Fruit fly (Drosophila melanogaster) whole organism, embryonic: ENCODE data around the gene LysRS.
A peak's percentile ranks its signal among the peaks of the same experiment; 100 is the strongest.

Experiments
- Abd-B ChIP-seq: fragments of 200-800 bp; sonication (Bioruptor generic); optimal IDR thresholded peaks from 2 replicates; lab custom pipeline; 2018; ENCODE audit warnings: missing biosample characterization, mild to moderate bottlenecking, missing genetic modification characterization, moderate library complexity
- CG10267 ChIP-seq: fragments of 200-800 bp; sonication (Bioruptor generic); optimal IDR thresholded peaks from 2 replicates; lab custom pipeline; 2018; ENCODE audit warnings: missing biosample characterization, mild to moderate bottlenecking, missing genetic modification characterization, moderate library complexity
- CG11398 ChIP-seq: fragments of 200-800 bp; sonication (Bioruptor generic); optimal IDR thresholded peaks from 2 replicates; lab custom pipeline; 2016; ENCODE audit warnings: missing biosample characterization, missing genetic modification characterization
- CG12391 ChIP-seq: fragments of 200-800 bp; sonication (Bioruptor generic); optimal IDR thresholded peaks from 3 replicates; lab custom pipeline; 2018; ENCODE audit warnings: missing biosample characterization, mild to moderate bottlenecking, missing genetic modification characterization, moderate library complexity
- CG14667 ChIP-seq: fragments of 200-800 bp; sonication (Bioruptor generic); IDR thresholded peaks from 2 replicates; pipeline ENCODE4 v1.3.6; 2022; ENCODE audit warnings: missing biosample characterization, missing genetic modification characterization
- CG15696 ChIP-seq: fragments of 200-800 bp; sonication (Bioruptor generic); optimal IDR thresholded peaks from 2 replicates; lab custom pipeline; 2019; ENCODE audit warnings: missing biosample characterization, mild to moderate bottlenecking, missing genetic modification characterization, moderate library complexity
- CG17186 ChIP-seq: fragments of 200-800 bp; sonication (Bioruptor generic); optimal IDR thresholded peaks from 3 replicates; lab custom pipeline; 2017; ENCODE audit warnings: missing biosample characterization, missing genetic modification reagents, missing genetic modification characterization
- CG17359 ChIP-seq: fragments of 200-800 bp; sonication (Bioruptor generic); optimal IDR thresholded peaks from 3 replicates; lab custom pipeline; 2018; ENCODE audit warnings: missing biosample characterization, mild to moderate bottlenecking, missing genetic modification characterization, moderate library complexity
- CG17612 ChIP-seq: fragments of 200-800 bp; sonication (Bioruptor generic); IDR thresholded peaks from 2 replicates; pipeline ENCODE4 v1.3.6; 2022; ENCODE audit warnings: missing biosample characterization, missing genetic modification characterization
- CG18619 ChIP-seq: fragments of 200-800 bp; sonication (Bioruptor generic); optimal IDR thresholded peaks from 3 replicates; lab custom pipeline; 2017; ENCODE audit warnings: missing biosample characterization, mild to moderate bottlenecking, missing genetic modification characterization
- CG4282 ChIP-seq: fragments of 200-800 bp; sonication (Bioruptor generic); optimal IDR thresholded peaks from 2 replicates; lab custom pipeline; 2016; ENCODE audit warnings: missing biosample characterization, missing genetic modification characterization
- CG6654 ChIP-seq: fragments of 200-800 bp; sonication (Bioruptor generic); optimal IDR thresholded peaks from 2 replicates; lab custom pipeline; 2017; ENCODE audit warnings: missing biosample characterization, mild to moderate bottlenecking, missing genetic modification characterization
- CG6765 ChIP-seq: fragments of 200-800 bp; sonication (Bioruptor generic); optimal IDR thresholded peaks from 3 replicates; lab custom pipeline; 2017; ENCODE audit warnings: missing biosample characterization, mild to moderate bottlenecking, missing genetic modification characterization
- CG7271 ChIP-seq: fragments of 200-800 bp; sonication (Bioruptor generic); optimal IDR thresholded peaks from 2 replicates; lab custom pipeline; 2018; ENCODE audit warnings: missing biosample characterization, mild to moderate bottlenecking, missing genetic modification characterization, moderate library complexity
- CG8290 ChIP-seq, 3 experiments: fragments of 200-800 bp; sonication (Bioruptor generic); optimal IDR thresholded peaks; 2 replicates each; lab custom pipeline; 2016 to 2019; ENCODE audit warnings: missing biosample characterization in 3 of 3, missing genetic modification characterization in 3 of 3, mild to moderate bottlenecking in 2 of 3, moderate library complexity in 1 of 3
- CG8765 ChIP-seq: fragments of 200-800 bp; sonication (Bioruptor generic); IDR thresholded peaks from 2 replicates; pipeline ENCODE4 v1.3.6; 2022; ENCODE audit warnings: missing biosample characterization, missing genetic modification characterization
- CG8944 ChIP-seq: fragments of 200-800 bp; sonication (Bioruptor generic); optimal IDR thresholded peaks from 3 replicates; lab custom pipeline; 2016; ENCODE audit warnings: missing biosample characterization, missing genetic modification characterization
- CHES-1-like ChIP-seq: fragments of 200-800 bp; sonication (Bioruptor generic); optimal IDR thresholded peaks from 2 replicates; lab custom pipeline; 2016; ENCODE audit warnings: missing biosample characterization, missing genetic modification characterization
- D19A ChIP-seq: fragments of 200-800 bp; optimal IDR thresholded peaks from 3 replicates; lab custom pipeline; 2019; ENCODE audit warnings: missing biosample characterization, mild to moderate bottlenecking, missing genetic modification characterization, moderate library complexity
- E2f2 ChIP-seq: fragments of 200-800 bp; sonication (Bioruptor generic); IDR thresholded peaks from 2 replicates; pipeline ENCODE4 v1.3.6; 2022; ENCODE audit warnings: missing biosample characterization, missing genetic modification characterization
- HmgD ChIP-seq: fragments of 200-800 bp; sonication (Bioruptor generic); optimal IDR thresholded peaks from 3 replicates; lab custom pipeline; 2016; ENCODE audit warnings: missing biosample characterization, missing genetic modification characterization
- Hmr ChIP-seq: fragments of 200-800 bp; sonication (Bioruptor generic); optimal IDR thresholded peaks from 3 replicates; lab custom pipeline; 2017; ENCODE audit warnings: mild to moderate bottlenecking, missing biosample characterization, missing genetic modification reagents, missing genetic modification characterization
- Hmx ChIP-seq: fragments of 200-800 bp; sonication (Bioruptor generic); optimal IDR thresholded peaks from 2 replicates; lab custom pipeline; 2016; ENCODE audit warnings: missing biosample characterization, missing genetic modification characterization
- Kr ChIP-seq: fragments of 200-800 bp; sonication (Bioruptor generic); optimal IDR thresholded peaks from 2 replicates; lab custom pipeline; 2017; ENCODE audit warnings: missing biosample characterization, mild to moderate bottlenecking, missing genetic modification characterization
- Myb ChIP-seq: fragments of 200-800 bp; sonication (Bioruptor generic); optimal IDR thresholded peaks from 2 replicates; lab custom pipeline; 2016; ENCODE audit warnings: missing biosample characterization, missing genetic modification characterization
- NC2β ChIP-seq: fragments of 200-800 bp; sonication (Bioruptor generic); optimal IDR thresholded peaks from 2 replicates; lab custom pipeline; 2016; ENCODE audit warnings: missing biosample characterization, missing genetic modification characterization
- Ptx1 ChIP-seq: fragments of 200-800 bp; sonication (Bioruptor generic); IDR thresholded peaks from 2 replicates; pipeline ENCODE4 v1.3.6; 2022; ENCODE audit warnings: missing biosample characterization, missing genetic modification characterization
- Scr ChIP-seq: fragments of 200-800 bp; sonication (Bioruptor generic); IDR thresholded peaks from 2 replicates; pipeline ENCODE4 v1.3.6; 2022; ENCODE audit warnings: missing biosample characterization, missing genetic modification characterization; ENCODE audit not compliant: partially characterized antibody
- Taf1 ChIP-seq: fragments of 200-800 bp; sonication (Bioruptor generic); IDR thresholded peaks from 2 replicates; pipeline ENCODE4 v1.3.6; 2022; ENCODE audit warnings: missing biosample characterization, missing genetic modification characterization
- ash1 ChIP-seq: fragments of 200-800 bp; sonication (Bioruptor generic); optimal IDR thresholded peaks from 2 replicates; lab custom pipeline; 2018; ENCODE audit warnings: missing biosample characterization, mild to moderate bottlenecking, missing genetic modification characterization
- br ChIP-seq: fragments of >200 bp; optimal IDR thresholded peaks from 2 replicates; lab custom pipeline; 2017
- cas ChIP-seq: fragments of 200-800 bp; sonication (Bioruptor generic); IDR thresholded peaks from 2 replicates; pipeline ENCODE4 v1.3.6; 2022; ENCODE audit warnings: missing biosample characterization, missing genetic modification characterization
- chm ChIP-seq: fragments of 200-800 bp; sonication (Bioruptor generic); IDR thresholded peaks from 2 replicates; pipeline ENCODE4 v1.3.6; 2022; ENCODE audit warnings: missing biosample characterization, missing genetic modification characterization
- gcm2 ChIP-seq: fragments of 200-800 bp; sonication (Bioruptor generic); optimal IDR thresholded peaks from 2 replicates; lab custom pipeline; 2016; ENCODE audit warnings: missing biosample characterization, missing genetic modification characterization
- grn ChIP-seq: fragments of 200-800 bp; sonication (Bioruptor generic); optimal IDR thresholded peaks from 3 replicates; lab custom pipeline; 2017; ENCODE audit warnings: missing biosample characterization, missing genetic modification characterization
- gro ChIP-seq: fragments of 200-800 bp; sonication (Bioruptor generic); optimal IDR thresholded peaks from 2 replicates; lab custom pipeline; 2016; ENCODE audit warnings: missing biosample characterization, missing genetic modification characterization
- ham ChIP-seq: fragments of 200-800 bp; sonication (Bioruptor generic); IDR thresholded peaks from 2 replicates; pipeline ENCODE4 v1.3.6; 2022; ENCODE audit warnings: missing biosample characterization, missing genetic modification characterization
- her ChIP-seq: fragments of 200-800 bp; sonication (Bioruptor generic); optimal IDR thresholded peaks from 2 replicates; lab custom pipeline; 2016; ENCODE audit warnings: missing biosample characterization, missing genetic modification characterization
- jing ChIP-seq: fragments of 200-800 bp; sonication (Bioruptor generic); optimal IDR thresholded peaks from 2 replicates; lab custom pipeline; 2018; ENCODE audit warnings: missing biosample characterization, mild to moderate bottlenecking, missing genetic modification characterization
- jumu ChIP-seq: fragments of 200-800 bp; sonication (Bioruptor generic); optimal IDR thresholded peaks from 3 replicates; lab custom pipeline; 2016; ENCODE audit warnings: missing biosample characterization, missing genetic modification characterization
- lbe ChIP-seq: fragments of 200-800 bp; sonication (Bioruptor generic); optimal IDR thresholded peaks from 2 replicates; lab custom pipeline; 2016; ENCODE audit warnings: missing biosample characterization, mild to moderate bottlenecking, missing genetic modification characterization
- nerfin-1 ChIP-seq: fragments of 200-800 bp; sonication (Bioruptor generic); optimal IDR thresholded peaks from 3 replicates; lab custom pipeline; 2019; ENCODE audit warnings: missing biosample characterization, mild to moderate bottlenecking, missing genetic modification characterization, moderate library complexity
- rib ChIP-seq: fragments of 200-800 bp; sonication (Bioruptor generic); IDR thresholded peaks from 2 replicates; pipeline ENCODE4 v1.3.6; 2022; ENCODE audit warnings: missing biosample characterization, missing genetic modification characterization
- sima ChIP-seq: fragments of 200-800 bp; sonication (Bioruptor generic); optimal IDR thresholded peaks from 2 replicates; lab custom pipeline; 2016; ENCODE audit warnings: missing biosample characterization, missing genetic modification characterization
- slou ChIP-seq: fragments of 200-800 bp; sonication (Bioruptor generic); optimal IDR thresholded peaks from 3 replicates; lab custom pipeline; 2016; ENCODE audit warnings: missing biosample characterization, missing genetic modification characterization
- sr ChIP-seq: fragments of 200-800 bp; sonication (Bioruptor generic); IDR thresholded peaks from 3 replicates; pipeline ENCODE4 v1.3.6; 2022; ENCODE audit warnings: missing biosample characterization, missing genetic modification characterization
- tna ChIP-seq: fragments of 200-800 bp; sonication (Bioruptor generic); IDR thresholded peaks from 2 replicates; pipeline ENCODE4 v1.3.6; 2022; ENCODE audit warnings: missing biosample characterization, missing genetic modification characterization; ENCODE audit not compliant: partially characterized antibody
- ttk ChIP-seq: fragments of 200-800 bp; sonication (Bioruptor generic); IDR thresholded peaks from 2 replicates; pipeline ENCODE4 v2.1.2; 2022; ENCODE audit warnings: missing biosample characterization, missing genetic modification characterization
- vvl ChIP-seq: fragments of 200-800 bp; sonication (Bioruptor generic); IDR thresholded peaks from 2 replicates; pipeline ENCODE4 v1.3.6; 2022; ENCODE audit warnings: missing biosample characterization, missing genetic modification characterization
- zfh2 ChIP-seq: fragments of 200-800 bp; sonication (Bioruptor generic); optimal IDR thresholded peaks from 2 replicates; lab custom pipeline; 2016; ENCODE audit warnings: missing biosample characterization, missing genetic modification characterization

Gene LysRS

DNA sequence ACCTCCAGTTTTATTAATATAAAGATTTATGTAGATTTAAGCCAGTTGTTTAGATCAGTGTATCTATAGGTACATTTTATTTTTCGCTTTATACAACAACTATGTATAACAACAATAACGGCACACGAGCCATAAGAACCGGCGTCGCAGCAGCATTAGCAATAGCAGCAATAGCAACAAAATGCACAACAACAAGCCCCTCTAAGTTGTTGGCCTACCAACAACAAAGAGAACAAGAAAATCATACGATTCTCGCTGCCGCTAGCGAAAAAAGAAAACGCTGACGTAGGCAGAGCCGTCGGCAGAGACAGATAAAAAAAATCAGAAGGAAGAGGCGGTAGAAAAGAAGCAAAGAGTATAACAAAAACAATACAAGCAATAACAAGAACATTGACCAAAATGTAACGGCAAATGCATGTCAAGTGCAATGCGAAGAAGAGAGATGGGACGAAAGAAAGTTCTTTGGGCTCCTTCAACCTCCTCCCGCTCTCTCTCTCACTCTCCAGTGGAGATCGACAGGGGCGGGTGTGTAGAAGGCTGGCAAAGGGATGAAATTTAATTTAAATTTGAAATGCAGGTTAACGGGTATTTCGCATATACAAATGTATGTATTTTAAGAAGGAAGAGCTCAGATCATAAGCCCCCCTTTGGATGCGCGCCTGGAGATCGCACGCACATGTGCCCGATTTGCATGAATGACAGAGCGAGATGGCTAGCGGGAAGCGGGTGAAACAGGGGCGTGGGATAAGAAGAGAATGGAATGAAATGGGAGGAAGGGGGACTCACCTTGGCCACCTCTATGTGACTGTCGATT, 29.8 kb downstream of the LysRS start:
- TF ChIP-seq CG18619 (peak; percentile 98), Hmr (GFP tag; lab: Kevin White, UChicago) (peak; percentile 98), slou (peak; percentile 93), rib (GFP tag; lab: Robert Waterston, UW) (peak; percentile 98), gcm2 (GFP tag; lab: Kevin White, UChicago) (peak; percentile 97), jing (GFP tag; lab: Kevin White, UChicago) (peak; percentile 97), CG17359 (tag; lab: Kevin White, UChicago) (peak; percentile 99), ttk (GFP tag; lab: Robert Waterston, UW) (peak; percentile 98), Taf1 (peak; percentile 96), Ptx1 (GFP tag; lab: Robert Waterston, UW) (peak; percentile 98), lbe (peak; percentile 98), Scr (GFP tag; lab: Robert Waterston, UW) (no peak), her (GFP tag; lab: Kevin White, UChicago) (peak; percentile 96), CG14667 (GFP tag; lab: Robert Waterston, UW) (peak; percentile 99), HmgD (GFP tag; lab: Kevin White, UChicago) (peak; percentile 98), NC2β (GFP tag; lab: Kevin White, UChicago) (peak; percentile 98), CG11398 (GFP tag; lab: Kevin White, UChicago) (peak; percentile 97), CG12391 (tag; lab: Kevin White, UChicago) (peak; percentile 98), CG8944 (GFP tag; lab: Kevin White, UChicago) (peak; percentile 98), Hmx (GFP tag; lab: Kevin White, UChicago) (peak; percentile 94), sr (GFP tag; lab: Robert Waterston, UW) (peak; percentile 95), Abd-B (GFP tag; lab: Kevin White, UChicago) (peak; percentile 98), CG7271 (tag; lab: Kevin White, UChicago) (peak; percentile 86), CG6765 (GFP tag; lab: Kevin White, UChicago) (peak; percentile 89), Kr (GFP tag; lab: Kevin White, UChicago) (peak; percentile 81), ham (peak; percentile 94), tna (GFP tag; lab: Robert Waterston, UW) (no peak), CG4282 (GFP tag; lab: Kevin White, UChicago) (peak; percentile 95), CG17612 (GFP tag; lab: Robert Waterston, UW) (peak; percentile 96), zfh2 (GFP tag; lab: Kevin White, UChicago) (peak; percentile 99), vvl (GFP tag; lab: Robert Waterston, UW) (peak; percentile 99), E2f2 (GFP tag; lab: Robert Waterston, UW) (peak; percentile 83), cas (GFP tag; lab: Robert Waterston, UW) (peak; percentile 95), nerfin-1 (tag; lab: Kevin White, UChicago) (peak; percentile 93), CG10267 (peak; percentile 92), CG8765 (GFP tag; lab: Robert Waterston, UW) (peak; percentile 99), grn (GFP tag; lab: Kevin White, UChicago) (peak; percentile 81), sima (GFP tag; lab: Kevin White, UChicago) (peak; percentile 95), chm (GFP tag; lab: Robert Waterston, UW) (peak; percentile 99), CG15696 (tag; lab: Kevin White, UChicago) (peak; percentile 96), gro (GFP tag; lab: Kevin White, UChicago) (peak; percentile 98), CG17186 (peak; percentile 94), jumu (GFP tag; lab: Kevin White, UChicago) (peak; percentile 99), Myb (GFP tag; lab: Kevin White, UChicago) (peak; percentile 93), CG8290 (GFP tag; optimal IDR thresholded peaks at IDR 0.05; lab: Kevin White, UChicago) (peak; percentile 93), CG8290 (tag; optimal IDR thresholded peaks at IDR 0.05; lab: Kevin White, UChicago) (peak; percentile 41 to 99), CG6654 (peak; percentile 91), ash1 (peak; percentile 89), br (lab: Kevin White, UChicago) (no peak), D19A (tag; lab: Kevin White, UChicago) (peak; percentile 95), CHES-1-like (peak; percentile 99)
